Worm (Caenorhabditis elegans) whole organism, L1 larva: ENCODE results near the gene ceh-90.

ENCODE experiments used
- alr-1 ChIP-seq: fragments of 200-800 bp; sonication (Bioruptor generic); optimal IDR thresholded peaks from 2 replicates; lab custom pipeline; 2018; ENCODE audit warnings: borderline replicate concordance, mild to moderate bottlenecking, missing genetic modification characterization, missing compliant biosample characterization
- hlh-4 ChIP-seq: sonication (generic microtip); optimal IDR thresholded peaks from 2 replicates; lab custom pipeline; 2016; ENCODE audit warnings: mild to moderate bottlenecking, missing genetic modification characterization, missing compliant biosample characterization
- lin-35 ChIP-seq, 2 experiments: fragments of 150-350 bp; optimal IDR thresholded peaks; 2 replicates each; lab custom pipeline; 2014; ENCODE audit warnings: missing biosample characterization in 2 of 2, missing genetic modification characterization in 2 of 2, missing genetic modification reagents in 2 of 2
- lin-39 ChIP-seq: fragments of 150-350 bp; optimal IDR thresholded peaks from 2 replicates; lab custom pipeline; 2014; ENCODE audit warnings: missing biosample characterization, missing genetic modification reagents, missing genetic modification characterization
- lsy-2 ChIP-seq, 2 experiments: fragments of 150-350 bp; optimal IDR thresholded peaks; 2 replicates each; lab custom pipeline; 2014; ENCODE audit warnings: missing biosample characterization in 2 of 2, missing genetic modification characterization in 2 of 2
- nhr-90 ChIP-seq: sonication (generic microtip); optimal IDR thresholded peaks from 2 replicates; lab custom pipeline; 2016; ENCODE audit warnings: mild to moderate bottlenecking, missing genetic modification characterization, missing compliant biosample characterization; ENCODE audit not compliant: poor library complexity
- skn-1 ChIP-seq: fragments of 150-350 bp; optimal IDR thresholded peaks from 2 replicates; lab custom pipeline; 2014; ENCODE audit warnings: missing biosample characterization, missing genetic modification characterization
- snu-23 ChIP-seq: sonication (generic microtip); optimal IDR thresholded peaks from 2 replicates; lab custom pipeline; 2016; ENCODE audit warnings: missing genetic modification characterization, missing compliant biosample characterization
- sup-37 ChIP-seq: fragments of 200-800 bp; sonication (Bioruptor generic); optimal IDR thresholded peaks from 2 replicates; lab custom pipeline; 2018; ENCODE audit warnings: mild to moderate bottlenecking, missing genetic modification characterization, missing compliant biosample characterization
- unc-130 ChIP-seq: fragments of 150-350 bp; optimal IDR thresholded peaks from 2 replicates; lab custom pipeline; 2017; ENCODE audit warnings: missing biosample characterization, missing genetic modification characterization, inconsistent platforms
- unc-62 ChIP-seq: fragments of 150-350 bp; optimal IDR thresholded peaks from 2 replicates; lab custom pipeline; 2014; ENCODE audit warnings: missing biosample characterization, missing genetic modification reagents, missing genetic modification characterization

- TF ChIP-seq skn-1 (tag; lab: Kevin White, UChicago) (no peak), nhr-90 (tag; lab: Kevin White, UChicago) (no peak), lin-39 (tag; lab: Kevin White, UChicago) (no peak), snu-23 (GFP tag; lab: Kevin White, UChicago) (no peak), unc-62 (GFP tag; lab: Kevin White, UChicago) (no peak), sup-37 (GFP tag; lab: Kevin White, UChicago) (no peak), unc-130 (tag; lab: Kevin White, UChicago) (no peak), lin-35 (GFP tag; optimal IDR thresholded peaks at IDR 0.05; lab: Kevin White, UChicago) (no peak), hlh-4 (tag; lab: Kevin White, UChicago) (no peak), alr-1 (tag; lab: Kevin White, UChicago) (no peak), lsy-2 (tag; optimal IDR thresholded peaks at IDR 0.05; lab: Kevin White, UChicago) (no peak)
Observed at ce11 chrX:14108245-14108644, 48.6 kb downstream of the ceh-90 start, which contains the start of gene F16B12.7.
